Fruit fly (Drosophila melanogaster): ENCODE measurements around the gene Mgat3.

dm6 chr2L:13160227-13160626 lies 22.2 kb downstream of the Mgat3 start, which contains the start of gene kmg:
- no peak for TF ChIP-seq h (optimal IDR thresholded peaks at IDR 0.05)
- TF ChIP-seq psq (optimal IDR thresholded peaks at IDR 0.05): no peak
- TF ChIP-seq insv (optimal IDR thresholded peaks at IDR 0.05): no peak
- TF ChIP-seq Sin3A (optimal IDR thresholded peaks at IDR 0.05): no peak
- TF ChIP-seq ttk (optimal IDR thresholded peaks at IDR 0.05): no peak

All from Kc167 (cell line).